Fruit fly (Drosophila melanogaster): ENCODE measurements around the gene CG32219.

Gene CG32219

DNA sequence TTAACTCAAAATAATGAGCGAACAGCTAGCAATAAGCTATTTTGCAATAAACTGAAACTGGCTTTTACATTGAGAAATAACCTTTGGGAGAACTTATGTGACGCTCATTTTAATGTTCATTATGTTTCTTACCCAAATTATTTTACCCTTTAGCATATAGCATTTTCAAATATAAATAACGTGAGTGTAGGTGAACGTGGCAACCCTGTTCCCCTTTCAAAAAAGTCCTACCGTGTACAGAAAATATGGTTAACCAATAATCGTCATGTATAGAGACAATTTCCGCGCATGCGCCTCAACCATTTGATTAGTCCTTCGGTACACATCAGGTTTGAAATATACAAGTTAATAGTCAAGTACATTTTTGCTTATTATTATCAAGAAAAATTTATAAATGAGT is 43.1 kb upstream of the CG32219 start (continued):
- TF ChIP-seq CG13775 (GFP tag; optimal IDR thresholded peaks at IDR 0.05) (no peak), ara (GFP tag; IDR thresholded peaks at IDR 0.05) (no peak), danr (GFP tag; IDR thresholded peaks at IDR 0.05) (no peak), crol (GFP tag; IDR thresholded peaks at IDR 0.05) (no peak), Bteb2 (GFP tag; optimal IDR thresholded peaks at IDR 0.05) (no peak), gt (GFP tag; IDR thresholded peaks at IDR 0.05) (no peak), HmgZ (tag; optimal IDR thresholded peaks at IDR 0.05) (no peak), CG2199 (GFP tag; IDR thresholded peaks at IDR 0.05) (no peak), abd-A (tag; optimal IDR thresholded peaks at IDR 0.05) (peak; percentile 7), kni (GFP tag; optimal IDR thresholded peaks at IDR 0.05) (no peak), CG4707 (GFP tag; optimal IDR thresholded peaks at IDR 0.05) (no peak), ci (GFP tag; IDR thresholded peaks at IDR 0.05) (no peak), unpg (GFP tag; optimal IDR thresholded peaks at IDR 0.05) (no peak), Mrtf (GFP tag; IDR thresholded peaks at IDR 0.05) (no peak), oc (tag; optimal IDR thresholded peaks at IDR 0.05) (no peak), Dll (GFP tag; IDR thresholded peaks at IDR 0.05; ENCODE audit: partially characterized antibody) (no peak), CG14710 (tag; optimal IDR thresholded peaks at IDR 0.05) (no peak), da (GFP tag; optimal IDR thresholded peaks at IDR 0.05) (no peak), tin (GFP tag; optimal IDR thresholded peaks at IDR 0.05) (no peak), CG5245 (GFP tag; optimal IDR thresholded peaks at IDR 0.05) (no peak), ssp (GFP tag; IDR thresholded peaks at IDR 0.05) (no peak), nom (GFP tag; optimal IDR thresholded peaks at IDR 0.05) (no peak), CG34376 (GFP tag; optimal IDR thresholded peaks at IDR 0.05) (no peak), CG32767 (GFP tag; IDR thresholded peaks at IDR 0.05) (peak; percentile 77), Gug (GFP tag; IDR thresholded peaks at IDR 0.05) (no peak), CG2678 (tag; optimal IDR thresholded peaks at IDR 0.05) (no peak), Side (GFP tag; optimal IDR thresholded peaks at IDR 0.05) (no peak), prd (optimal IDR thresholded peaks at IDR 0.05) (no peak), prd (GFP tag; IDR thresholded peaks at IDR 0.05) (no peak), CG6654 (GFP tag; optimal IDR thresholded peaks at IDR 0.05) (no peak), Med (GFP tag) (peak; percentile 50), CG8290 (GFP tag; optimal IDR thresholded peaks at IDR 0.05) (no peak), CG8290 (tag; optimal IDR thresholded peaks at IDR 0.05) (peak in 1 of 2 experiments; percentile 27), Bgb (GFP tag; IDR thresholded peaks at IDR 0.05; ENCODE audit: partially characterized antibody) (no peak), Nf-YC (tag; optimal IDR thresholded peaks at IDR 0.05) (peak; percentile 61), usp (GFP tag; optimal IDR thresholded peaks at IDR 0.05) (no peak), CG13894 (tag; optimal IDR thresholded peaks at IDR 0.05) (peak; percentile 42), GATAe (GFP tag; conservative IDR thresholded peaks at IDR 0.05) (no peak), ATbp (GFP tag; optimal IDR thresholded peaks at IDR 0.05) (no peak), CG13624 (GFP tag; optimal IDR thresholded peaks at IDR 0.05) (no peak), CG3838 (GFP tag; optimal IDR thresholded peaks at IDR 0.05) (no peak), her (GFP tag; optimal IDR thresholded peaks at IDR 0.05) (no peak), dmrt99B (tag; optimal IDR thresholded peaks at IDR 0.05) (no peak), CG14441 (GFP tag; IDR thresholded peaks at IDR 0.05) (no peak), CG6683 (GFP tag; optimal IDR thresholded peaks at IDR 0.05) (no peak), CG17802 (tag; optimal IDR thresholded peaks at IDR 0.05) (no peak), Dad (GFP tag; optimal IDR thresholded peaks at IDR 0.05) (no peak), aop (GFP tag; IDR thresholded peaks at IDR 0.05) (no peak), Dip2 (GFP tag; IDR thresholded peaks at IDR 0.05) (no peak), CG8924 (tag; optimal IDR thresholded peaks at IDR 0.05) (no peak), bcd (GFP tag; optimal IDR thresholded peaks at IDR 0.05) (no peak), Jarid2 (GFP tag; optimal IDR thresholded peaks at IDR 0.05) (no peak), slp2 (GFP tag; optimal IDR thresholded peaks at IDR 0.05) (no peak)

Measured in whole organism, embryonic.